Worm (Caenorhabditis elegans): ENCODE results near the gene Y75B8A.8.

Y75B8A.8 gene

ce11 chrIII:12131751-12132150 lies 28.8 kb upstream of the Y75B8A.8 start:
- no peak for TF ChIP-seq cebp-2 (GFP tag; IDR thresholded peaks at IDR 0.05)
- no peak for TF ChIP-seq Y95B8A.8 (GFP tag; IDR thresholded peaks at IDR 0.05)
- TF ChIP-seq aptf-2 (GFP tag; conservative IDR thresholded peaks at IDR 0.05): no peak
- no peak for TF ChIP-seq madf-8 (GFP tag; conservative IDR thresholded peaks at IDR 0.05)
- TF ChIP-seq sdz-38 (tag; optimal IDR thresholded peaks at IDR 0.05): no peak
- TF ChIP-seq ceh-27 (GFP tag; optimal IDR thresholded peaks at IDR 0.05): no peak
- no peak for TF ChIP-seq snpc-1.3 (tag; optimal IDR thresholded peaks at IDR 0.05; ENCODE audit: insufficient read depth)
- no peak for TF ChIP-seq mxl-1 (tag; optimal IDR thresholded peaks at IDR 0.05)
- TF ChIP-seq lin-54 (GFP tag; optimal IDR thresholded peaks at IDR 0.05): no peak

DNA sequence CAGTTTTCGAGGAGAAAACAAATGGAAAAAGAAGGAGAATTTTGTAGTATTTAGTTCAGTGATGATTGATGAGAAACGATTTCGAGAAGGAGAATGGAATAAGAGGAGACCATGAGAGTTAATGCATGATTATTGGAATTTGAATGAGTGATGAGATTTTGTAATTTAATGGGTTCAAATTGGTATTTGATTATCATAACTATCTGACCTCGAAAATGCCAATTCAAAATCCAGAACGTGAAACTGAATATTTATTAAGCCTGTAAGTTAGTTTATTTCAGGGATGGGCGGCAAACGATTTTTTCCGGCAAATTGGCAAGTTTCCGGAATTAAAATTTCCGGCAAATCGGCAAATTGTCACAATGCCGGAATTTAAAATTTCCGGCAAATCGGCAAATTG lies 27.4 kb upstream of the Y75B8A.8 start:
- TF ChIP-seq hmg-20 (GFP tag; IDR thresholded peaks at IDR 0.05) (no peak), F37B4.10 (GFP tag; IDR thresholded peaks at IDR 0.05) (no peak), lsl-1 (GFP tag; optimal IDR thresholded peaks at IDR 0.05) (no peak), F10E7.11 (tag; optimal IDR thresholded peaks at IDR 0.05) (no peak), akir-1 (GFP tag; optimal IDR thresholded peaks at IDR 0.05) (no peak), snpc-1.1 (tag; optimal IDR thresholded peaks at IDR 0.05; ENCODE audit: insufficient read depth) (no peak), attf-6 (GFP tag; IDR thresholded peaks at IDR 0.05) (no peak), T26A5.8 (tag; optimal IDR thresholded peaks at IDR 0.05) (no peak), ekl-4 (GFP tag; IDR thresholded peaks at IDR 0.05) (no peak), pbrm-1 (GFP tag; IDR thresholded peaks at IDR 0.05) (no peak), pha-4 (tag; optimal IDR thresholded peaks at IDR 0.05) (no peak), egl-18 (GFP tag; IDR thresholded peaks at IDR 0.05) (no peak), mel-28 (tag; optimal IDR thresholded peaks at IDR 0.05; ENCODE audit: borderline replicate concordance) (no peak), Y95B8A.8 (GFP tag; IDR thresholded peaks at IDR 0.05) (no peak)

DNA sequence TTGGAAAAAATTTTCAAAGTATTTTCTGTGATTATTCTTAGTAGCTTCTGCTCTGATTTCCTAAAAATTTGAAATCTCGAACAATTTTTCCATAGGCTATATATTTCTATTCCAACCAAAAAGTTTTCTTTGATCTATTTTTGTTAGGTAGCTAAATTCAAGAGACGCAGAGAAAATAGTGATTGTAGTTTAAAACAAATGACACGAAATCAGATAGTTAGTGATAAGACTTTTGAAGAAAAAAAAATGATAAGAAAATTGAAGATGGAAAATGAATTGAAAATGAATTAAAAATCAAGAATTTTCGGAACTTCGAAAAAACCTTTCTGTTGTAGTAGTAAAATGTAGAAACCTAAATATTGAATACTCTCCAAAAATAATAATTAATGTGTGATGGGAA lies 25.0 kb upstream of the Y75B8A.8 start:
- TF ChIP-seq nhr-80 (tag; optimal IDR thresholded peaks at IDR 0.05): peak; percentile 47
- no peak for TF ChIP-seq mcd-1 (GFP tag; IDR thresholded peaks at IDR 0.05)

DNA sequence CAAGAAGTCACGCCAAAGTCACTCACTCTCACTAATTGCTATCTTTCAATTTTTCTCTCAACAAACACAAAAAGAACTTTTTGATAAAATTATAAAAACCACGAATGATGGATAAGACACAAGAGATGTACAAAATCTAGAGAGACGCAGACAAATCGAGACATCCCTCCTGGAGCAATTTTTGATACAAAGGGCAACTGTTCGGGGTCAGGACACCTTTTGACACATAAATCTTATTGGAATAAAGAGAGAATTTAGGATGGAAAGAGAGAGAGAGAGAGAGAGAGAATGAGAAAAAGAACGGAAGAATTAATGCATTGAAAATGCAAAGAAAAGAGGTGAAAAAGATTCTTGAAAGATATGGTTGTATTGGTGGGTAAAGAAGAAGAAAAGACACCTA lies 23.5 kb upstream of the Y75B8A.8 start:
- no peak for TF ChIP-seq egl-18 (GFP tag; IDR thresholded peaks at IDR 0.05)
- TF ChIP-seq B0336.3 (GFP tag; IDR thresholded peaks at IDR 0.05): no peak
- TF ChIP-seq ztf-3 (GFP tag; optimal IDR thresholded peaks at IDR 0.05): no peak
- no peak for TF ChIP-seq ceh-40 (GFP tag; IDR thresholded peaks at IDR 0.05)
- no peak for TF ChIP-seq sptf-2 (GFP tag; optimal IDR thresholded peaks at IDR 0.05)

- TF ChIP-seq nfyb-1 (GFP tag; IDR thresholded peaks at IDR 0.05): peak; percentile 77
- TF ChIP-seq snpc-1.1 (tag; optimal IDR thresholded peaks at IDR 0.05; ENCODE audit: insufficient read depth): no peak
- no peak for TF ChIP-seq ZK185.1 (tag; optimal IDR thresholded peaks at IDR 0.05; ENCODE audit: poor library complexity, severe bottlenecking)
- no peak for TF ChIP-seq C06A6.2 (GFP tag; conservative IDR thresholded peaks at IDR 0.05)
These were observed 23.0 kb upstream of the Y75B8A.8 start for ce11 chrIII:12137515-12137914.

ce11 chrIII:12138235-12138634 lies 22.3 kb upstream of the Y75B8A.8 start:
- TF ChIP-seq madf-6 (GFP tag; IDR thresholded peaks at IDR 0.05) (no peak), let-526 (GFP tag; IDR thresholded peaks at IDR 0.05) (no peak), nhr-80 (tag; optimal IDR thresholded peaks at IDR 0.05) (peak; percentile 91)

Data from whole organism, young adult.